Worm (Caenorhabditis elegans) whole organism, midembryonic: Measurements from ENCODE around the gene F21C10.11.

Source experiments
- T22C8.4 ChIP-seq: fragments of 200-800 bp; sonication (Bioruptor generic); IDR thresholded peaks from 2 replicates; pipeline ENCODE4 v1.3.6; 2022; ENCODE audit warnings: missing genetic modification characterization, missing compliant biosample characterization
- cog-1 ChIP-seq: sonication (generic microtip); optimal IDR thresholded peaks from 2 replicates; lab custom pipeline; 2016; ENCODE audit warnings: missing genetic modification characterization, missing compliant biosample characterization
- flt-1 ChIP-seq: fragments of 200-800 bp; sonication (Bioruptor generic); IDR thresholded peaks from 2 replicates; pipeline ENCODE4 v1.3.6; 2022; ENCODE audit warnings: missing genetic modification characterization, missing compliant biosample characterization
- klf-2 ChIP-seq: fragments of 200-800 bp; sonication (Bioruptor generic); conservative IDR thresholded peaks from 2 replicates; pipeline ENCODE4 v1.3.6; 2022; ENCODE audit warnings: missing genetic modification reagents, missing genetic modification characterization, missing compliant biosample characterization
- med-1 ChIP-seq: sonication (generic microtip); optimal IDR thresholded peaks from 2 replicates; lab custom pipeline; 2017; ENCODE audit warnings: missing genetic modification characterization, mild to moderate bottlenecking, missing compliant biosample characterization, antibody characterized with exemption, missing genetic modification reagents; ENCODE audit not compliant: insufficient read depth
- ref-1 ChIP-seq: fragments of 200-800 bp; sonication (Bioruptor generic); conservative IDR thresholded peaks from 2 replicates; pipeline ENCODE4 v1.3.6; 2022; ENCODE audit warnings: missing genetic modification reagents, missing genetic modification characterization, missing compliant biosample characterization
- tab-1 ChIP-seq: fragments of 200-800 bp; sonication (Bioruptor generic); IDR thresholded peaks from 2 replicates; pipeline ENCODE4 v1.3.6; 2022; ENCODE audit warnings: missing genetic modification characterization, missing compliant biosample characterization
- ztf-23 ChIP-seq: fragments of 200-800 bp; sonication (Bioruptor generic); IDR thresholded peaks from 2 replicates; pipeline ENCODE4 v1.3.6; 2022; ENCODE audit warnings: missing genetic modification reagents, missing genetic modification characterization, missing compliant biosample characterization
- ztf-29 ChIP-seq: fragments of 200-800 bp; sonication (Bioruptor generic); IDR thresholded peaks from 2 replicates; pipeline ENCODE4 v1.3.6; 2022; ENCODE audit warnings: missing genetic modification reagents, missing genetic modification characterization, missing compliant biosample characterization

Gene F21C10.11

ce11 chrV:9123186-9123585, at the start of gene F21C10.11:
F21C10.11 (plus strand) TSS chrV:9123486.
- TF ChIP-seq ztf-23 (no peak), ref-1 (GFP tag; lab: Robert Waterston, UW) (no peak), klf-2 (GFP tag; lab: Robert Waterston, UW) (no peak)

- TF ChIP-seq ztf-29 (GFP tag; lab: Robert Waterston, UW), result no peak
- TF ChIP-seq flt-1, result no peak
- no peak for TF ChIP-seq ref-1 (GFP tag; lab: Robert Waterston, UW)
- no peak for TF ChIP-seq tab-1 (GFP tag; lab: Robert Waterston, UW)
- TF ChIP-seq med-1 (GFP tag; lab: Kevin White, UChicago), result no peak
- no peak for TF ChIP-seq T22C8.4 (GFP tag; lab: Robert Waterston, UW)
- no peak for TF ChIP-seq cog-1 (tag; lab: Kevin White, UChicago)
- no peak for TF ChIP-seq ztf-23
- no peak for TF ChIP-seq klf-2 (GFP tag; lab: Robert Waterston, UW)
Observed at ce11 chrV:9074360-9074834, 48.9 kb upstream of the F21C10.11 start.

- TF ChIP-seq ref-1 (GFP tag; lab: Robert Waterston, UW) (no peak), flt-1 (no peak), T22C8.4 (GFP tag; lab: Robert Waterston, UW) (no peak), klf-2 (GFP tag; lab: Robert Waterston, UW) (no peak), tab-1 (GFP tag; lab: Robert Waterston, UW) (no peak), ztf-23 (no peak), ztf-29 (GFP tag; lab: Robert Waterston, UW) (no peak), med-1 (GFP tag; lab: Kevin White, UChicago) (no peak), cog-1 (tag; lab: Kevin White, UChicago) (no peak)
Observed at ce11 chrV:9075827-9076226, 47.5 kb upstream of the F21C10.11 start.

DNA sequence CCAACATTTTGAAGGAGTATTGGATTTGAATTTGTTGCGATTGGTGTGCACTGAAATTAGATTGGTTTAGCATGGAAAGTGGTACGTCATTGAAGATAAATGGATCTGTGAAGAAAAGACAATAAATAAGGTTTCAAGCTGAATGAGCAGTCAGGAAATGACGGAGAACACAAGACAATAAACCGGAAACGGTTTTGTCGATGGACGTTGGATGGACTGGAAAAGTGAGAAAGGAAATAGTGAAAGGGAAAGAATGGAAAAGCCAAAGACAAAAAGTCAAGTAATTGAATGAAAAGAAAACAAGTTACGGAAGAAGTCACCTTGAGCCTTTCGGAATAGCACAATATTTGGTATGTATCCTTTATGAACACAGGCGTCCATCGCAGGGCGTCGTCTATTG, 47.0 kb upstream of the F21C10.11 start, which contains the start of gene T27E4.7:
T27E4.7 (minus strand) TSS at position 50 of the 400 bp plus-strand sequence.
- TF ChIP-seq ref-1 (GFP tag; lab: Robert Waterston, UW) (no peak), tab-1 (GFP tag; lab: Robert Waterston, UW) (no peak), med-1 (GFP tag; lab: Kevin White, UChicago) (no peak), T22C8.4 (GFP tag; lab: Robert Waterston, UW) (no peak), cog-1 (tag; lab: Kevin White, UChicago) (no peak), flt-1 (no peak), ztf-29 (GFP tag; lab: Robert Waterston, UW) (no peak), klf-2 (GFP tag; lab: Robert Waterston, UW) (no peak), ztf-23 (no peak)

- TF ChIP-seq ztf-29 (GFP tag; lab: Robert Waterston, UW) (no peak), cog-1 (tag; lab: Kevin White, UChicago) (no peak), tab-1 (GFP tag; lab: Robert Waterston, UW) (no peak), klf-2 (GFP tag; lab: Robert Waterston, UW) (no peak), flt-1 (no peak), med-1 (GFP tag; lab: Kevin White, UChicago) (no peak), ztf-23 (no peak), T22C8.4 (GFP tag; lab: Robert Waterston, UW) (no peak), ref-1 (GFP tag; lab: Robert Waterston, UW) (no peak)
Observed at ce11 chrV:9078067-9078581, 45.2 kb upstream of the F21C10.11 start.

- TF ChIP-seq flt-1 (no peak), klf-2 (GFP tag; lab: Robert Waterston, UW) (no peak), cog-1 (tag; lab: Kevin White, UChicago) (no peak), T22C8.4 (GFP tag; lab: Robert Waterston, UW) (no peak), ztf-29 (GFP tag; lab: Robert Waterston, UW) (no peak), ztf-23 (no peak), ref-1 (GFP tag; lab: Robert Waterston, UW) (no peak), tab-1 (GFP tag; lab: Robert Waterston, UW) (no peak), med-1 (GFP tag; lab: Kevin White, UChicago) (no peak)
Observed at ce11 chrV:9078815-9079525, 44.3 kb upstream of the F21C10.11 start.

DNA sequence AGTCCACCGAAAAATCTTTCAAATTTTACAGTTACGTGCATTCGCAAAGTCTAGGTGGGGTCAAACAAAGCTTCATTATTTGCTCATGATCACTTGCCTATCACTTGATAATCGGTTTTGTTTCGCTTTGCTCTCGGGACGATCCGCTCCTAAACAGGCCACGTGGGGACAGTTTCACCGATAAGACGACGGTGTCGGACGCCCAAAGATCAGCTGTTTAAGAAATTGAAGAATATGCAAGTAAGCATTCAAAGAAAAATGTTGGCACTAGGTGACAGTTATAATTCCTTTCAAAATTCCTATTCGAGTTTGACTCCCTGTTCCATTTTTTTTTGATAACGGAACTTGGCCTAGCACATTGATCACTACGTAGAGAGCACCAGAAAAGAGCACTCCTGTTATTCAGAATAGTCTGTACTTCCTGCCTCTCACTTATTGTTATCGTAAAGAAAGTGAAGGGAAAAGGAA, 43.3 kb upstream of the F21C10.11 start:
- no peak for TF ChIP-seq ref-1 (GFP tag; lab: Robert Waterston, UW)
- TF ChIP-seq cog-1 (tag; lab: Kevin White, UChicago), result no peak
- no peak for TF ChIP-seq ztf-29 (GFP tag; lab: Robert Waterston, UW)
- no peak for TF ChIP-seq flt-1
- TF ChIP-seq tab-1 (GFP tag; lab: Robert Waterston, UW), result no peak
- TF ChIP-seq T22C8.4 (GFP tag; lab: Robert Waterston, UW), result no peak
- no peak for TF ChIP-seq klf-2 (GFP tag; lab: Robert Waterston, UW)
- no peak for TF ChIP-seq ztf-23
- TF ChIP-seq med-1 (GFP tag; lab: Kevin White, UChicago), result no peak

DNA sequence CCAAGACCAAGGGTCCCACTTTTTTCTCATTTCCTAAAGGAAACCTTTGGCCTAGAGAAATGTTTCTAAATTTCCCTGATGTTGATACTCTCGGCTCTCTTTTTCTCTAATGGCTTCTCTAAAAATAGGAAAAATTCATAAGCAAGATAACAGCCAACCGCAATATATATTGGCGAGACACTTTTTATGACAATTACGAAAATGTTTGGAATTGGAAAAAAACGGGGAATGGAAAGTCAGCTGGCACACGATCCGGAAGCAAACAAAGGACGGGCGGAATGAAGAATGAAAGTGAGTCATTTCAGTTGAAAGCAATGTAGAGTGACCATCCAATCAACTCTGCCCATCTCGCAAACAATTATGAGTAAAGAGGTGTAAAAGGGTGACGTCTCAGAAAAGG, 41.9 kb upstream of the F21C10.11 start:
- TF ChIP-seq med-1 (GFP tag; lab: Kevin White, UChicago) (no peak), cog-1 (tag; lab: Kevin White, UChicago) (no peak), klf-2 (GFP tag; lab: Robert Waterston, UW) (no peak), flt-1 (no peak), ztf-29 (GFP tag; lab: Robert Waterston, UW) (no peak), T22C8.4 (GFP tag; lab: Robert Waterston, UW) (no peak), tab-1 (GFP tag; lab: Robert Waterston, UW) (no peak), ztf-23 (no peak), ref-1 (GFP tag; lab: Robert Waterston, UW) (no peak)

ce11 chrV:9082350-9082749, 40.9 kb upstream of the F21C10.11 start:
- no peak for TF ChIP-seq T22C8.4 (GFP tag; lab: Robert Waterston, UW)
- TF ChIP-seq ztf-29 (GFP tag; lab: Robert Waterston, UW), result no peak
- no peak for TF ChIP-seq tab-1 (GFP tag; lab: Robert Waterston, UW)
- no peak for TF ChIP-seq klf-2 (GFP tag; lab: Robert Waterston, UW)
- no peak for TF ChIP-seq ref-1 (GFP tag; lab: Robert Waterston, UW)
- no peak for TF ChIP-seq med-1 (GFP tag; lab: Kevin White, UChicago)
- no peak for TF ChIP-seq flt-1
- TF ChIP-seq cog-1 (tag; lab: Kevin White, UChicago), result no peak
- no peak for TF ChIP-seq ztf-23
